Worm (Caenorhabditis elegans): ENCODE data around the gene phf-15.

DNA sequence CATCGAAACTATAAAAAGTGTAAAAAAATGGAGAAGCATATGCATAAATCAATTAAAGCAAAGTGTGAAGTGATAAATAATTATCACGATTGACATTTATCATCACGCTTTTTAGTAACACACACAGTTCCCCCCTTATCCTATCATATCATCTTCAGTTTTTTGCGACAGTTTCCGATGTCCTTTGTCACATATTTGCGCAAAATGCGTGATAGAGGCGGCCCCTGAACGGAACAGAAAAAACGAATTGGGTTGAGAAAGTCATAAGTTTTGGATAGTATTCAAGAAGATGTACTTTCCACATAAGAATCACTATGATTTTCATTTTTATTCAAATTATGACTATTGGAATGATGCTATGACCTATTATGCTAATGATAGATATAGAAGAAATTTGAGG is 26.4 kb downstream of the phf-15 start:
- TF ChIP-seq med-1 (GFP tag; optimal IDR thresholded peaks at IDR 0.05; ENCODE audit: insufficient read depth) (no peak), tab-1 (GFP tag; IDR thresholded peaks at IDR 0.05) (no peak), ztf-29 (GFP tag; IDR thresholded peaks at IDR 0.05) (no peak), klf-2 (GFP tag; conservative IDR thresholded peaks at IDR 0.05) (no peak), flt-1 (GFP tag; IDR thresholded peaks at IDR 0.05) (no peak), cog-1 (tag; optimal IDR thresholded peaks at IDR 0.05) (no peak), ztf-23 (GFP tag; IDR thresholded peaks at IDR 0.05) (no peak), T22C8.4 (GFP tag; IDR thresholded peaks at IDR 0.05) (no peak), ref-1 (GFP tag; conservative IDR thresholded peaks at IDR 0.05) (no peak)
